Fruit fly (Drosophila melanogaster) S2 (cell line): ENCODE results near the gene CG12290.

ENCODE experiments used
- CG8478 ChIP-seq: fragments of >200 bp; optimal IDR thresholded peaks from 2 replicates; lab custom pipeline; 2018
- CTCF ChIP-seq, 2 experiments: fragments of >200 bp; optimal IDR thresholded peaks; 2 replicates each; lab custom pipeline; 2018

DNA sequence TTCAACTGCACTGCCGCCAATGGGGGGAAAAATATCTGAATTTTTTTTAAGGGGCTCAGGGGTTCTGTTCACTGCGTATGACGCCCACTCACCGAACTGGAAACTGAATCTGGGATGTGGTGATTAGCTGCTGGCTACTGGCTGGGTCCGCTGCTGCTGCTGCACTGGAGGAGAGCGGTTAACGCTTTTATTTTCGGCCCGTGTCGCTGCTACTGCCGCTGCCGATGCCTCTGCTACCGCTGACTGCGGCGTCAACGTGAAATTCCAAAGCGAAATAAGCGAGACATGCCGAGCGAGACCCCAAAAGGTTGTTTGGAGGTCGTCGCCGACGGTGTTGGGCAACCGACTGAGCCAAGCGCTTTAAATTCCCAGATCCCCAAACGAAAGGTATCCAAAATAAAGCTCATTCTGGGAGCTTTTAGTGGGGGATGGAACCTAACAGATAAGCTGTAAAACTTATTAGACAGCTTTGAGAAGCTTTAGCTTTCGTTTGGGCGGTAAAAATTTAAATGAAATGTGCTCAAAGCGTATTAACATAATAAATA, 31.3 kb downstream of the CG12290 start, which contains the start of gene Ald1:
- TF ChIP-seq CG8478 (lab: Kevin White, UChicago): no peak
- TF ChIP-seq CTCF (optimal IDR thresholded peaks at IDR 0.05; lab: Kevin White, UChicago): no peak
